Fruit fly (Drosophila melanogaster) whole organism, embryonic: Measurements from ENCODE around the gene CG17593.

Experiments used
- Blimp-1 ChIP-seq: fragments of 200-800 bp; sonication (Bioruptor generic); optimal IDR thresholded peaks from 3 replicates; lab custom pipeline; 2018; ENCODE audit warnings: missing biosample characterization, missing genetic modification characterization, mild to moderate bottlenecking, moderate library complexity, missing genetic modification reagents
- Bteb2 ChIP-seq: fragments of 200-800 bp; sonication (Bioruptor generic); optimal IDR thresholded peaks from 2 replicates; lab custom pipeline; 2016; ENCODE audit warnings: missing biosample characterization, missing genetic modification characterization
- CG11398 ChIP-seq: fragments of 200-800 bp; sonication (Bioruptor generic); optimal IDR thresholded peaks from 2 replicates; lab custom pipeline; 2016; ENCODE audit warnings: missing biosample characterization, missing genetic modification characterization
- CG11560 ChIP-seq: fragments of 200-800 bp; sonication (Bioruptor generic); IDR thresholded peaks from 3 replicates; pipeline ENCODE4 v1.3.6; 2022; ENCODE audit warnings: missing biosample characterization, missing genetic modification characterization
- CG12219 ChIP-seq: fragments of 200-800 bp; sonication (Bioruptor generic); optimal IDR thresholded peaks from 3 replicates; lab custom pipeline; 2018; ENCODE audit warnings: missing biosample characterization, mild to moderate bottlenecking, missing genetic modification characterization
- CG15073 ChIP-seq: fragments of 200-800 bp; sonication (Bioruptor generic); optimal IDR thresholded peaks from 2 replicates; lab custom pipeline; 2016; ENCODE audit warnings: missing biosample characterization, missing genetic modification characterization
- CG1647 ChIP-seq: fragments of 200-800 bp; sonication (Bioruptor generic); optimal IDR thresholded peaks from 3 replicates; lab custom pipeline; 2016; ENCODE audit warnings: missing biosample characterization, missing genetic modification characterization
- CG2712 ChIP-seq: fragments of 200-800 bp; optimal IDR thresholded peaks from 3 replicates; lab custom pipeline; 2019; ENCODE audit warnings: missing biosample characterization, mild to moderate bottlenecking, missing genetic modification characterization, moderate library complexity
- CG31224 ChIP-seq: fragments of 200-800 bp; sonication (Bioruptor generic); IDR thresholded peaks from 2 replicates; pipeline ENCODE4 v1.3.6; 2022; ENCODE audit warnings: missing biosample characterization, missing genetic modification characterization
- CG34224 ChIP-seq: fragments of 200-800 bp; sonication (Bioruptor generic); IDR thresholded peaks from 3 replicates; pipeline ENCODE4 v1.3.6; 2022; ENCODE audit warnings: missing biosample characterization, missing genetic modification characterization; ENCODE audit not compliant: partially characterized antibody
- CG34422 ChIP-seq: fragments of 200-800 bp; sonication (Bioruptor generic); IDR thresholded peaks from 3 replicates; pipeline ENCODE4 v1.3.6; 2022; ENCODE audit warnings: missing biosample characterization, missing genetic modification characterization
- CG3995 ChIP-seq: fragments of 200-800 bp; sonication (Bioruptor generic); optimal IDR thresholded peaks from 3 replicates; lab custom pipeline; 2016; ENCODE audit warnings: missing biosample characterization, missing genetic modification characterization
- CG4820 ChIP-seq: fragments of 200-800 bp; sonication (Bioruptor generic); optimal IDR thresholded peaks from 3 replicates; lab custom pipeline; 2016; ENCODE audit warnings: missing biosample characterization, missing genetic modification characterization
- CG6254 ChIP-seq: fragments of 200-800 bp; sonication (Bioruptor generic); optimal IDR thresholded peaks from 3 replicates; lab custom pipeline; 2017; ENCODE audit warnings: mild to moderate bottlenecking, missing biosample characterization, missing genetic modification reagents, missing genetic modification characterization
- CG6272 ChIP-seq: fragments of 200-800 bp; sonication (Bioruptor generic); IDR thresholded peaks from 2 replicates; pipeline ENCODE4 v1.3.6; 2022; ENCODE audit warnings: missing biosample characterization, missing genetic modification characterization
- CG8359 ChIP-seq: fragments of 200-800 bp; sonication (Bioruptor generic); optimal IDR thresholded peaks from 2 replicates; lab custom pipeline; 2017; ENCODE audit warnings: missing biosample characterization, mild to moderate bottlenecking, missing genetic modification characterization, borderline replicate concordance
- Chrac-16 ChIP-seq: fragments of 200-800 bp; sonication (Bioruptor generic); optimal IDR thresholded peaks from 3 replicates; lab custom pipeline; 2016; ENCODE audit warnings: missing biosample characterization, missing genetic modification characterization
- CoRest ChIP-seq: fragments of 200-800 bp; sonication (Bioruptor generic); optimal IDR thresholded peaks from 3 replicates; lab custom pipeline; 2018; ENCODE audit warnings: missing biosample characterization, mild to moderate bottlenecking, missing genetic modification characterization, moderate library complexity
- Doc2 ChIP-seq: fragments of 200-800 bp; sonication (Bioruptor generic); IDR thresholded peaks from 2 replicates; pipeline ENCODE4 v1.3.6; 2022; ENCODE audit warnings: missing biosample characterization, missing genetic modification characterization
- HHEX ChIP-seq: fragments of 200-800 bp; sonication (Bioruptor generic); optimal IDR thresholded peaks from 3 replicates; lab custom pipeline; 2017; ENCODE audit warnings: missing biosample characterization, mild to moderate bottlenecking, missing genetic modification characterization, missing genetic modification reagents
- MBD-R2 ChIP-seq: fragments of 200-800 bp; sonication (Bioruptor generic); IDR thresholded peaks from 2 replicates; pipeline ENCODE4 v1.3.6; 2022; ENCODE audit warnings: missing biosample characterization, missing genetic modification characterization
- MTF-1 ChIP-seq: fragments of 200-800 bp; sonication (Bioruptor generic); optimal IDR thresholded peaks from 2 replicates; lab custom pipeline; 2018; ENCODE audit warnings: missing biosample characterization, mild to moderate bottlenecking, missing genetic modification characterization, borderline replicate concordance
- Max ChIP-seq: fragments of 200-800 bp; sonication (Bioruptor generic); optimal IDR thresholded peaks from 2 replicates; lab custom pipeline; 2016; ENCODE audit warnings: missing biosample characterization, mild to moderate bottlenecking, missing genetic modification characterization
- Nf-YA ChIP-seq: fragments of 200-800 bp; sonication (Bioruptor generic); IDR thresholded peaks from 2 replicates; pipeline ENCODE4 v1.3.6; 2022; ENCODE audit warnings: missing biosample characterization, missing genetic modification characterization
- NfI ChIP-seq: fragments of 200-800 bp; sonication (Bioruptor generic); optimal IDR thresholded peaks from 3 replicates; lab custom pipeline; 2018; ENCODE audit warnings: missing biosample characterization, mild to moderate bottlenecking, missing genetic modification characterization, moderate library complexity
- PHDP ChIP-seq: fragments of 200-800 bp; sonication (Bioruptor generic); optimal IDR thresholded peaks from 3 replicates; lab custom pipeline; 2018; ENCODE audit warnings: missing biosample characterization, mild to moderate bottlenecking, missing genetic modification characterization, moderate library complexity
- Sox102F ChIP-seq: fragments of 200-800 bp; sonication (Bioruptor generic); optimal IDR thresholded peaks from 2 replicates; lab custom pipeline; 2018; ENCODE audit warnings: missing biosample characterization, mild to moderate bottlenecking, missing genetic modification characterization, moderate library complexity
- ab ChIP-seq: fragments of 200-800 bp; sonication (Bioruptor generic); optimal IDR thresholded peaks from 2 replicates; lab custom pipeline; 2016; ENCODE audit warnings: missing biosample characterization, missing genetic modification characterization
- az2 ChIP-seq: fragments of 200-800 bp; sonication (Bioruptor generic); optimal IDR thresholded peaks from 3 replicates; lab custom pipeline; 2016; ENCODE audit warnings: missing biosample characterization, missing genetic modification characterization
- br ChIP-seq: fragments of >200 bp; optimal IDR thresholded peaks from 2 replicates; lab custom pipeline; 2017
- bsh ChIP-seq, 2 experiments: fragments of 200-800 bp; sonication (Bioruptor generic); optimal IDR thresholded peaks; 2 replicates each; lab custom pipeline; 2017 to 2018; ENCODE audit warnings: mild to moderate bottlenecking in 2 of 2, missing biosample characterization in 2 of 2, missing genetic modification characterization in 2 of 2, moderate library complexity in 1 of 2
- dan ChIP-seq: fragments of 200-800 bp; sonication (Bioruptor generic); IDR thresholded peaks from 2 replicates; pipeline ENCODE4 v1.3.6; 2022; ENCODE audit warnings: missing biosample characterization, missing genetic modification characterization
- eve ChIP-seq, 2 experiments: fragments of >200 bp; optimal IDR thresholded peaks; 2 replicates each; lab custom pipeline; 2017; ENCODE audit warnings: missing biosample characterization in 2 of 2, missing genetic modification characterization in 2 of 2
- ftz-f1 ChIP-seq: fragments of 200-800 bp; sonication (Bioruptor generic); optimal IDR thresholded peaks from 2 replicates; lab custom pipeline; 2016; ENCODE audit warnings: missing biosample characterization, missing genetic modification characterization
- gem ChIP-seq: fragments of 200-800 bp; sonication (Bioruptor generic); optimal IDR thresholded peaks from 2 replicates; lab custom pipeline; 2019; ENCODE audit warnings: missing biosample characterization, mild to moderate bottlenecking, missing genetic modification characterization, moderate library complexity
- gsb ChIP-seq: fragments of 200-800 bp; sonication (Bioruptor generic); IDR thresholded peaks from 2 replicates; pipeline ENCODE4 v1.3.6; 2022; ENCODE audit warnings: missing biosample characterization, missing genetic modification characterization
- gt ChIP-seq: fragments of 200-800 bp; sonication (Bioruptor generic); IDR thresholded peaks from 2 replicates; pipeline ENCODE4 v1.3.6; 2022; ENCODE audit warnings: missing biosample characterization, missing genetic modification characterization
- insv ChIP-seq, 2 experiments: fragments of 200-800 bp; sonication (Bioruptor generic); optimal IDR thresholded peaks; 3 replicates each; lab custom pipeline; 2016 to 2018; ENCODE audit warnings: missing biosample characterization in 2 of 2, missing genetic modification characterization in 2 of 2
- jing ChIP-seq: fragments of 200-800 bp; sonication (Bioruptor generic); optimal IDR thresholded peaks from 2 replicates; lab custom pipeline; 2018; ENCODE audit warnings: missing biosample characterization, mild to moderate bottlenecking, missing genetic modification characterization
- lilli ChIP-seq: fragments of 200-800 bp; sonication (Bioruptor generic); optimal IDR thresholded peaks from 3 replicates; lab custom pipeline; 2016; ENCODE audit warnings: missing biosample characterization, missing genetic modification characterization
- nerfin-2 ChIP-seq: fragments of 200-800 bp; sonication (Bioruptor generic); IDR thresholded peaks from 2 replicates; pipeline ENCODE4 v1.3.6; 2022; ENCODE audit warnings: missing biosample characterization, missing genetic modification characterization; ENCODE audit not compliant: partially characterized antibody
- nmo ChIP-seq: fragments of 200-800 bp; sonication (Bioruptor generic); optimal IDR thresholded peaks from 2 replicates; lab custom pipeline; 2018; ENCODE audit warnings: missing biosample characterization, mild to moderate bottlenecking, missing genetic modification characterization, moderate library complexity
- pb ChIP-seq: fragments of 200-800 bp; sonication (Bioruptor generic); optimal IDR thresholded peaks from 3 replicates; lab custom pipeline; 2016; ENCODE audit warnings: missing biosample characterization, missing genetic modification characterization
- phol ChIP-seq: fragments of 200-800 bp; sonication (Bioruptor generic); optimal IDR thresholded peaks from 3 replicates; lab custom pipeline; 2018; ENCODE audit warnings: missing biosample characterization, mild to moderate bottlenecking, missing genetic modification characterization, moderate library complexity
- shn ChIP-seq: fragments of 200-800 bp; sonication (Bioruptor generic); optimal IDR thresholded peaks from 3 replicates; lab custom pipeline; 2016; ENCODE audit warnings: missing biosample characterization, missing genetic modification characterization
- slou ChIP-seq: fragments of 200-800 bp; sonication (Bioruptor generic); optimal IDR thresholded peaks from 3 replicates; lab custom pipeline; 2016; ENCODE audit warnings: missing biosample characterization, missing genetic modification characterization
- slp2 ChIP-seq: fragments of 200-800 bp; sonication (Bioruptor generic); optimal IDR thresholded peaks from 2 replicates; lab custom pipeline; 2016; ENCODE audit warnings: missing biosample characterization, missing genetic modification characterization
- sob ChIP-seq: fragments of 200-800 bp; sonication (Bioruptor generic); IDR thresholded peaks from 2 replicates; pipeline ENCODE4 v1.3.6; 2022; ENCODE audit warnings: missing biosample characterization, missing genetic modification characterization
- sr ChIP-seq: fragments of 200-800 bp; sonication (Bioruptor generic); IDR thresholded peaks from 3 replicates; pipeline ENCODE4 v1.3.6; 2022; ENCODE audit warnings: missing biosample characterization, missing genetic modification characterization
- toy ChIP-seq: fragments of 200-800 bp; sonication (Bioruptor generic); IDR thresholded peaks from 2 replicates; pipeline ENCODE4 v1.3.6; 2022; ENCODE audit warnings: missing biosample characterization, missing genetic modification characterization
- tup ChIP-seq: fragments of 200-800 bp; sonication (Bioruptor generic); optimal IDR thresholded peaks from 2 replicates; lab custom pipeline; 2016; ENCODE audit warnings: missing biosample characterization, mild to moderate bottlenecking, missing genetic modification characterization, moderate library complexity
- vvl ChIP-seq: fragments of 200-800 bp; sonication (Bioruptor generic); IDR thresholded peaks from 2 replicates; pipeline ENCODE4 v1.3.6; 2022; ENCODE audit warnings: missing biosample characterization, missing genetic modification characterization
- wor ChIP-seq: fragments of 200-800 bp; sonication (Bioruptor generic); IDR thresholded peaks from 2 replicates; pipeline ENCODE4 v1.3.6; 2022; ENCODE audit warnings: missing biosample characterization, missing genetic modification characterization

The CG17593 gene

dm6 chr2L:3469869-3470268 is 44.8 kb upstream of the CG17593 start, which contains the start of the genes Pif1 and CG31776 (continued):
- no peak for TF ChIP-seq gem (tag; lab: Kevin White, UChicago)
- TF ChIP-seq insv (GFP tag; optimal IDR thresholded peaks at IDR 0.05; lab: Kevin White, UChicago): no peak
- TF ChIP-seq wor (GFP tag; lab: Robert Waterston, UW): no peak
- no peak for TF ChIP-seq CG11560 (tag; lab: Robert Waterston, UW)
- TF ChIP-seq pb (GFP tag; lab: Kevin White, UChicago): no peak
- TF ChIP-seq sr: no peak
- TF ChIP-seq CG34224 (GFP tag; lab: Robert Waterston, UW): peak; percentile 95
- no peak for TF ChIP-seq CG6254
- TF ChIP-seq phol (tag; lab: Kevin White, UChicago): peak; percentile 38
- no peak for TF ChIP-seq bsh (GFP tag; optimal IDR thresholded peaks at IDR 0.05; lab: Kevin White, UChicago)
- no peak for TF ChIP-seq Max
- no peak for TF ChIP-seq Sox102F (GFP tag; lab: Kevin White, UChicago)
- no peak for TF ChIP-seq dan
- TF ChIP-seq br (lab: Kevin White, UChicago): no peak
- TF ChIP-seq lilli: no peak
- no peak for TF ChIP-seq gt (GFP tag; lab: Robert Waterston, UW)
- no peak for TF ChIP-seq slou
- TF ChIP-seq CG6272 (GFP tag; lab: Robert Waterston, UW): no peak
- TF ChIP-seq CoRest (tag; lab: Kevin White, UChicago): no peak
- no peak for TF ChIP-seq Bteb2 (GFP tag; lab: Kevin White, UChicago)
- no peak for TF ChIP-seq CG15073 (GFP tag; lab: Kevin White, UChicago)
- no peak for TF ChIP-seq CG12219 (GFP tag; lab: Kevin White, UChicago)
- no peak for TF ChIP-seq CG4820 (GFP tag; lab: Kevin White, UChicago)
- no peak for TF ChIP-seq toy (GFP tag; lab: Robert Waterston, UW)
- TF ChIP-seq CG2712 (tag; lab: Kevin White, UChicago): peak; percentile 33
- TF ChIP-seq Nf-YA: no peak
- TF ChIP-seq MBD-R2 (GFP tag; lab: Robert Waterston, UW): peak; percentile 79
- no peak for TF ChIP-seq Blimp-1 (GFP tag; lab: Kevin White, UChicago)
- TF ChIP-seq CG34422 (GFP tag; lab: Robert Waterston, UW): peak; percentile 19; the same call in 1 of the 3 replicates
- TF ChIP-seq Chrac-16 (GFP tag; lab: Kevin White, UChicago): no peak
- no peak for TF ChIP-seq CG8359 (GFP tag; lab: Kevin White, UChicago)
- no peak for TF ChIP-seq az2 (GFP tag; lab: Kevin White, UChicago)
- TF ChIP-seq Doc2: no peak
- no peak for TF ChIP-seq slp2 (GFP tag; lab: Kevin White, UChicago)
- TF ChIP-seq CG31224 (GFP tag; lab: Robert Waterston, UW): no peak
- TF ChIP-seq ab: no peak
- no peak for TF ChIP-seq sob
- no peak for TF ChIP-seq HHEX (GFP tag; lab: Kevin White, UChicago)
- no peak for TF ChIP-seq ftz-f1 (GFP tag; lab: Kevin White, UChicago)
- TF ChIP-seq MTF-1: no peak
- no peak for TF ChIP-seq vvl (GFP tag; lab: Robert Waterston, UW)
- peak; percentile 29 for TF ChIP-seq nmo
- TF ChIP-seq tup: no peak
- TF ChIP-seq CG11398: no peak
- TF ChIP-seq jing: no peak
- TF ChIP-seq eve (GFP tag; optimal IDR thresholded peaks at IDR 0.05; lab: Kevin White, UChicago): no peak
- no peak for TF ChIP-seq shn (GFP tag; lab: Kevin White, UChicago)
- TF ChIP-seq nerfin-2: peak; percentile 83
- peak; percentile 78 for TF ChIP-seq CG3995 (GFP tag; lab: Kevin White, UChicago)
- no peak for TF ChIP-seq CG1647 (GFP tag; lab: Kevin White, UChicago)
- no peak for TF ChIP-seq NfI (GFP tag; lab: Kevin White, UChicago)
- no peak for TF ChIP-seq gsb (GFP tag; lab: Robert Waterston, UW)
- no peak for TF ChIP-seq PHDP (tag; lab: Kevin White, UChicago)
